Worm (Caenorhabditis elegans) whole organism, mixed stage, embryonic: ENCODE data around the gene srx-121.
"Not testable (repeated sequence)": the region's sequence is repeated elsewhere in the genome, so short reads cannot be mapped to it uniquely, and the experiment has no call there.

Experiments
- blmp-1 ChIP-seq: fragments of 150-350 bp; optimal IDR thresholded peaks from 2 replicates; lab custom pipeline; 2014; ENCODE audit warnings: missing biosample characterization, missing genetic modification characterization
- ces-1 ChIP-seq: fragments of 150-350 bp; optimal IDR thresholded peaks from 2 replicates; lab custom pipeline; 2014; ENCODE audit warnings: missing biosample characterization, missing genetic modification reagents, missing genetic modification characterization
- flh-1 ChIP-seq: fragments of 200-800 bp; sonication (Bioruptor generic); optimal IDR thresholded peaks from 2 replicates; lab custom pipeline; 2018; ENCODE audit warnings: mild to moderate bottlenecking, missing genetic modification characterization, moderate library complexity, missing compliant biosample characterization
- lsy-2 ChIP-seq: fragments of 150-350 bp; optimal IDR thresholded peaks from 2 replicates; lab custom pipeline; 2014; ENCODE audit warnings: missing biosample characterization, missing genetic modification characterization
- mls-2 ChIP-seq: sonication (generic microtip); optimal IDR thresholded peaks from 2 replicates; lab custom pipeline; 2016; ENCODE audit warnings: mild to moderate bottlenecking, missing genetic modification characterization, moderate library complexity, missing compliant biosample characterization
- nhr-28 ChIP-seq: fragments of 150-350 bp; optimal IDR thresholded peaks from 2 replicates; lab custom pipeline; 2014; ENCODE audit warnings: missing biosample characterization, missing genetic modification characterization
- nhr-76 ChIP-seq: sonication (generic microtip); optimal IDR thresholded peaks from 2 replicates; lab custom pipeline; 2017; ENCODE audit warnings: missing biosample characterization, missing genetic modification characterization
- snpc-4 ChIP-seq: fragments of 150-350 bp; optimal IDR thresholded peaks from 2 replicates; lab custom pipeline; 2014; ENCODE audit warnings: missing biosample characterization, missing genetic modification characterization
- unc-39 ChIP-seq: fragments of 150-350 bp; optimal IDR thresholded peaks from 2 replicates; lab custom pipeline; 2014; ENCODE audit warnings: missing biosample characterization, missing genetic modification characterization

ce11 chrV:3367773-3368172, 4.8 kb downstream of the srx-121 start, which contains the start of gene C04E12.2:
- TF ChIP-seq snpc-4 (tag; lab: Kevin White, UChicago); mls-2 (tag; lab: Kevin White, UChicago); blmp-1 (tag; lab: Kevin White, UChicago); nhr-76; lsy-2 (tag; lab: Kevin White, UChicago); ces-1 (GFP tag; lab: Kevin White, UChicago); unc-39 (tag; lab: Kevin White, UChicago); flh-1 (GFP tag; lab: Kevin White, UChicago); nhr-28 (tag; lab: Kevin White, UChicago): not testable (repeated sequence)
